Fruit fly (Drosophila melanogaster): ENCODE data around the gene CG13727.

DNA sequence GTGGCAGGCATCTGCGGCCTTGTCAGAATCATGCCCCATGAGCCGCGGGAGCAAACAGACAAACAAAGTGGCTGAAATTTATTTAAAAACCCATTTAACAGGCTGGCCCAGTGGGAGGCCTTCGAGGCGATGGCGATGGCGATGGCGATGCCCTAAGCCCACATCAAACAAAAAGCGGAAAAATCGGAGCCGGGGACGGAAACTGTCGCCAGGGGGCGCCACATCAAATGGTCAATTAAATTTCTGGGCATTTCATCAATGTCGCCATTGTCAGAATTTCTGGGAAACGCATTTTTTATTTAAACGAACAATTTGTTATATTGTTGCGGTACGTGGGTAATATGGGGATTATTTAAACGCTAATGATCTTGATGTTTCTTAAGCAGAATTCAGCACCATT lies 48.9 kb downstream of the CG13727 start:
- TF ChIP-seq CG8478 (optimal IDR thresholded peaks at IDR 0.05) (no peak), CTCF (optimal IDR thresholded peaks at IDR 0.05) (peak; percentile 61 to 66)
